Fruit fly (Drosophila melanogaster) whole organism: ENCODE measurements around the gene CG8004.

Source experiments
- CG8478 ChIP-seq: fragments of >200 bp; optimal IDR thresholded peaks from 2 replicates; lab custom pipeline; 2018; ENCODE audit warnings: inconsistent platforms
- Dll ChIP-seq: fragments of >200 bp; optimal IDR thresholded peaks from 2 replicates; lab custom pipeline; 2017
- EcR ChIP-seq, 2 experiments: fragments of >200 bp; optimal IDR thresholded peaks; 2 replicates each; lab custom pipeline; 2017; ENCODE audit warnings: missing biosample characterization in 2 of 2, missing genetic modification characterization in 2 of 2, missing genetic modification reagents in 2 of 2
- pan ChIP-seq: fragments of >200 bp; optimal IDR thresholded peaks from 2 replicates; lab custom pipeline; 2017
- psq ChIP-seq: fragments of >200 bp; optimal IDR thresholded peaks from 2 replicates; lab custom pipeline; 2017

dm6 chr3L:19951035-19951434 lies 22.7 kb upstream of the CG8004 start, which contains the start of gene CG32219:
- TF ChIP-seq psq (lab: Kevin White, UChicago) (no peak), CG8478 (lab: Kevin White, UChicago) (no peak), pan (lab: Kevin White, UChicago) (no peak), EcR (GFP tag; optimal IDR thresholded peaks at IDR 0.05; lab: Kevin White, UChicago) (no peak), Dll (no peak)
